Worm (Caenorhabditis elegans): ENCODE data around the gene spp-24.

DNA sequence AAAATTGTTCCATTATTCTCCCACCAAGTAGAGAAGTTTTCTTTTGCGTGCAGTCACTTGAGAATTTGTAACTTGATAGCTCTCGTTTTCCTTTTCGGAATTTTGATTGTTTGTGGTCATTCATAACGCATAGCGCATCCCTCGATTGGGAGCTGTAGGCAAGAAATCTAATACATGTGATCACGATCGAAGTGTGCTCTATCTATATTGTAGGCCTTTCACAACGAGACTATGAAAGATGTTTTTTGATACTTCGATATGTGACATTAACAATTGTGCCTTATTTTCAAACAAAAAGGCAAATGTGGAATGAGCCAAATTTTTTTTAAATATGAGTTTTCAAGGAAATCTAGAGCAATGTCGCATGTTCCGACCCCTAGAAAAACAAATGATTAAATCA, 36.5 kb upstream of the spp-24 start:
- no peak for TF ChIP-seq lsy-12 (tag; optimal IDR thresholded peaks at IDR 0.05)
- TF ChIP-seq nhr-28 (tag; optimal IDR thresholded peaks at IDR 0.05) = no peak
- no peak for TF ChIP-seq mdl-1 (tag; optimal IDR thresholded peaks at IDR 0.05)

Measured in whole organism, L3 larva.